Fruit fly (Drosophila melanogaster): ENCODE data around the gene D1.

Gene D1

dm6 chr3R:9214235-9214634 lies 26.2 kb downstream of the D1 start:
- no peak for TF ChIP-seq CG8301 (tag; optimal IDR thresholded peaks at IDR 0.05)
- no peak for TF ChIP-seq Pif1B (GFP tag; optimal IDR thresholded peaks at IDR 0.05)
- no peak for TF ChIP-seq rn (GFP tag; IDR thresholded peaks at IDR 0.05)
- TF ChIP-seq D1 (tag; optimal IDR thresholded peaks at IDR 0.05) = peak; percentile 74
- TF ChIP-seq Ets98B (GFP tag; IDR thresholded peaks at IDR 0.05) = no peak
- no peak for TF ChIP-seq CG4496 (GFP tag; IDR thresholded peaks at IDR 0.05)
- no peak for TF ChIP-seq fd96Ca (GFP tag; IDR thresholded peaks at IDR 0.05)

- TF ChIP-seq CG8159 (tag; optimal IDR thresholded peaks at IDR 0.05) = peak; percentile 49
- TF ChIP-seq CG10348 (GFP tag; IDR thresholded peaks at IDR 0.05) = no peak
- peak; percentile 36 for TF ChIP-seq CG15710 (tag; optimal IDR thresholded peaks at IDR 0.05)
- TF ChIP-seq Snoo (tag; optimal IDR thresholded peaks at IDR 0.05) = peak; percentile 2
- TF ChIP-seq Pif1A (GFP tag; optimal IDR thresholded peaks at IDR 0.05) = no peak
- TF ChIP-seq CG12605 (GFP tag; IDR thresholded peaks at IDR 0.05) = no peak
- TF ChIP-seq EcR (GFP tag; optimal IDR thresholded peaks at IDR 0.05) = no peak
- TF ChIP-seq CG17806 (tag; optimal IDR thresholded peaks at IDR 0.05) = peak; percentile 20
- TF ChIP-seq fd96Ca (GFP tag; IDR thresholded peaks at IDR 0.05) = no peak
- no peak for TF ChIP-seq D1 (tag; optimal IDR thresholded peaks at IDR 0.05)
- TF ChIP-seq CG9948 (tag; optimal IDR thresholded peaks at IDR 0.05) = peak; percentile 30
- no peak for TF ChIP-seq Ets98B (GFP tag; IDR thresholded peaks at IDR 0.05)
- peak; percentile 42; the same call in 1 of the 3 replicates for TF ChIP-seq CG4496 (GFP tag; IDR thresholded peaks at IDR 0.05)
- TF ChIP-seq CG14655 (GFP tag; optimal IDR thresholded peaks at IDR 0.05) = peak; percentile 51
- no peak for TF ChIP-seq Pif1B (GFP tag; optimal IDR thresholded peaks at IDR 0.05)
- no peak for TF ChIP-seq CG13204 (GFP tag; optimal IDR thresholded peaks at IDR 0.05)
- no peak for TF ChIP-seq rn (GFP tag; IDR thresholded peaks at IDR 0.05)
- peak; percentile 30 for TF ChIP-seq CG8301 (tag; optimal IDR thresholded peaks at IDR 0.05)
- peak; percentile 21 for TF ChIP-seq CG34367 (tag; optimal IDR thresholded peaks at IDR 0.05)
- TF ChIP-seq gl (tag; optimal IDR thresholded peaks at IDR 0.05) = no peak
- no peak for TF ChIP-seq CG32121 (GFP tag; IDR thresholded peaks at IDR 0.05)
Measured at dm6 chr3R:9213029-9213428, 27.4 kb downstream of the D1 start.

dm6 chr3R:9195821-9196220 lies 44.6 kb downstream of the D1 start:
- TF ChIP-seq Ets98B (GFP tag; IDR thresholded peaks at IDR 0.05) (no peak), CG14655 (GFP tag; optimal IDR thresholded peaks at IDR 0.05) (no peak), fd96Ca (GFP tag; IDR thresholded peaks at IDR 0.05) (no peak), CG15710 (tag; optimal IDR thresholded peaks at IDR 0.05) (no peak), CG8159 (tag; optimal IDR thresholded peaks at IDR 0.05) (no peak)

- peak; percentile 9 for TF ChIP-seq CG14655 (GFP tag; optimal IDR thresholded peaks at IDR 0.05)
- TF ChIP-seq Ets98B (GFP tag; IDR thresholded peaks at IDR 0.05) = no peak
- TF ChIP-seq CG8159 (tag; optimal IDR thresholded peaks at IDR 0.05) = peak; percentile 32
- peak; percentile 22 for TF ChIP-seq CG8301 (tag; optimal IDR thresholded peaks at IDR 0.05)
- peak; percentile 24 for TF ChIP-seq Pif1A (GFP tag; optimal IDR thresholded peaks at IDR 0.05)
- TF ChIP-seq CG34367 (tag; optimal IDR thresholded peaks at IDR 0.05) = no peak
- 0 out of 3 replicates have a peak, but pooled peaks have one; percentile 30 for TF ChIP-seq CG4496 (GFP tag; IDR thresholded peaks at IDR 0.05)
- TF ChIP-seq rn (GFP tag; IDR thresholded peaks at IDR 0.05) = no peak
- no peak for TF ChIP-seq gl (tag; optimal IDR thresholded peaks at IDR 0.05)
Measured at dm6 chr3R:9189890-9190640, 50.4 kb downstream of the D1 start.
